Fruit fly (Drosophila melanogaster): ENCODE data around the gene Hmr.

dm6 chrX:10620144-10621005 is 24.7 kb upstream of the Hmr start, which contains the start of gene CG43347:
- peak; percentile 74 for TF ChIP-seq CG8159 (tag; optimal IDR thresholded peaks at IDR 0.05)
- TF ChIP-seq gl (tag; optimal IDR thresholded peaks at IDR 0.05): no peak
- TF ChIP-seq Ets98B (GFP tag; IDR thresholded peaks at IDR 0.05): no peak
- no peak for TF ChIP-seq Pif1B (GFP tag; optimal IDR thresholded peaks at IDR 0.05)
- no peak for TF ChIP-seq EcR (GFP tag; optimal IDR thresholded peaks at IDR 0.05)
- TF ChIP-seq CG12605 (GFP tag; IDR thresholded peaks at IDR 0.05): no peak
